Fruit fly (Drosophila melanogaster): ENCODE data around the gene pnr.

pnr gene

dm6 chr3R:16004015-16004414 is 21.9 kb upstream of the pnr start (continued):
- TF ChIP-seq usp (GFP tag; optimal IDR thresholded peaks at IDR 0.05) (no peak), jim (GFP tag; optimal IDR thresholded peaks at IDR 0.05) (no peak), CrebA (GFP tag; optimal IDR thresholded peaks at IDR 0.05; ENCODE audit: borderline replicate concordance) (no peak), dsf (GFP tag; optimal IDR thresholded peaks at IDR 0.05; ENCODE audit: borderline replicate concordance) (no peak), Myc (optimal IDR thresholded peaks at IDR 0.05) (peak; percentile 73), dmrt93B (GFP tag; optimal IDR thresholded peaks at IDR 0.05) (no peak)

dm6 chr3R:16004691-16005474 is 21.0 kb upstream of the pnr start:
- peak in 1 of 2 experiments; percentile 1 for TF ChIP-seq foxo (GFP tag; optimal IDR thresholded peaks at IDR 0.05)
- no peak for TF ChIP-seq dsf (GFP tag; optimal IDR thresholded peaks at IDR 0.05; ENCODE audit: borderline replicate concordance)
- TF ChIP-seq dmrt93B (GFP tag; optimal IDR thresholded peaks at IDR 0.05), result no peak
- TF ChIP-seq Vsx2 (GFP tag; optimal IDR thresholded peaks at IDR 0.05; ENCODE audit: partially characterized antibody), result no peak
- TF ChIP-seq h (GFP tag; optimal IDR thresholded peaks at IDR 0.05), result peak; percentile 85
- no peak for TF ChIP-seq pan (optimal IDR thresholded peaks at IDR 0.05)
- no peak for TF ChIP-seq Jra (GFP tag; optimal IDR thresholded peaks at IDR 0.05)
- TF ChIP-seq CG32264 (GFP tag; optimal IDR thresholded peaks at IDR 0.05), result no peak
- TF ChIP-seq rgr (GFP tag; optimal IDR thresholded peaks at IDR 0.05), result peak; percentile 13
- TF ChIP-seq GATAd (GFP tag; optimal IDR thresholded peaks at IDR 0.05), result no peak
- no peak for TF ChIP-seq tai (GFP tag; optimal IDR thresholded peaks at IDR 0.05)
- no peak for TF ChIP-seq Mio (GFP tag; optimal IDR thresholded peaks at IDR 0.05)
- no peak for TF ChIP-seq usp (GFP tag; optimal IDR thresholded peaks at IDR 0.05)
- TF ChIP-seq HLH106 (tag; optimal IDR thresholded peaks at IDR 0.05), result peak; percentile 6
- no peak for TF ChIP-seq Rel (GFP tag; optimal IDR thresholded peaks at IDR 0.05)
- peak; percentile 97 for TF ChIP-seq Rel (tag; optimal IDR thresholded peaks at IDR 0.05)
- no peak for TF ChIP-seq sv (GFP tag; optimal IDR thresholded peaks at IDR 0.05)
- peak; percentile 23 for TF ChIP-seq br (GFP tag; optimal IDR thresholded peaks at IDR 0.05)
- no peak for TF ChIP-seq OdsH (GFP tag; optimal IDR thresholded peaks at IDR 0.05)
- no peak for TF ChIP-seq N (GFP tag; optimal IDR thresholded peaks at IDR 0.05)
- TF ChIP-seq Abd-B (GFP tag; optimal IDR thresholded peaks at IDR 0.05), result no peak
- peak; percentile 54 for TF ChIP-seq fru (GFP tag; optimal IDR thresholded peaks at IDR 0.05)
- TF ChIP-seq CrebA (GFP tag; optimal IDR thresholded peaks at IDR 0.05; ENCODE audit: borderline replicate concordance), result no peak
- TF ChIP-seq CG9705 (GFP tag; optimal IDR thresholded peaks at IDR 0.05), result no peak
- TF ChIP-seq ey (GFP tag; optimal IDR thresholded peaks at IDR 0.05), result no peak
- peak; percentile 35 for TF ChIP-seq brk (GFP tag; optimal IDR thresholded peaks at IDR 0.05)

dm6 chr3R:16005943-16006342 is 19.9 kb upstream of the pnr start:
- TF ChIP-seq brk (GFP tag; optimal IDR thresholded peaks at IDR 0.05) (no peak), woc (GFP tag; optimal IDR thresholded peaks at IDR 0.05) (no peak), Hnf4 (GFP tag; optimal IDR thresholded peaks at IDR 0.05) (no peak), Hr78 (GFP tag; optimal IDR thresholded peaks at IDR 0.05) (no peak), sage (GFP tag; optimal IDR thresholded peaks at IDR 0.05) (no peak), dl (GFP tag; optimal IDR thresholded peaks at IDR 0.05; ENCODE audit: insufficient read depth in 1 of 2, partially characterized antibody in 2 of 2) (no peak), Myc (optimal IDR thresholded peaks at IDR 0.05) (no peak), Sp1 (GFP tag; optimal IDR thresholded peaks at IDR 0.05) (no peak), lola (GFP tag; optimal IDR thresholded peaks at IDR 0.05) (no peak), fru (GFP tag; optimal IDR thresholded peaks at IDR 0.05) (no peak), CG32264 (GFP tag; optimal IDR thresholded peaks at IDR 0.05) (no peak)
